Fruit fly (Drosophila melanogaster): ENCODE results near the gene CG2975.
A peak's percentile ranks its signal among the peaks of the same experiment; 100 is the strongest.

Gene CG2975

dm6 chr2L:2886226-2886569 lies 46.3 kb downstream of the CG2975 start:
- TF ChIP-seq N (GFP tag; optimal IDR thresholded peaks at IDR 0.05) (peak; percentile 90), Hr78 (GFP tag; optimal IDR thresholded peaks at IDR 0.05) (peak; percentile 37), CrebA (GFP tag; optimal IDR thresholded peaks at IDR 0.05; ENCODE audit: borderline replicate concordance) (no peak), fru (GFP tag; optimal IDR thresholded peaks at IDR 0.05) (peak; percentile 17)

dm6 chr2L:2886613-2887537 lies 47.0 kb downstream of the CG2975 start:
- TF ChIP-seq CG32264 (GFP tag; optimal IDR thresholded peaks at IDR 0.05) (no peak), Hnf4 (GFP tag; optimal IDR thresholded peaks at IDR 0.05) (no peak), h (GFP tag; optimal IDR thresholded peaks at IDR 0.05) (no peak), pan (optimal IDR thresholded peaks at IDR 0.05) (no peak), Abd-B (GFP tag; optimal IDR thresholded peaks at IDR 0.05) (no peak), Hr83 (GFP tag; optimal IDR thresholded peaks at IDR 0.05; ENCODE audit: poor library complexity, severe bottlenecking) (no peak), dmrt93B (GFP tag; optimal IDR thresholded peaks at IDR 0.05) (no peak), rgr (GFP tag; optimal IDR thresholded peaks at IDR 0.05) (no peak), OdsH (GFP tag; optimal IDR thresholded peaks at IDR 0.05) (no peak), Hr78 (GFP tag; optimal IDR thresholded peaks at IDR 0.05) (no peak), foxo (GFP tag; optimal IDR thresholded peaks at IDR 0.05) (peak in 1 of 2 experiments; percentile 32), br (GFP tag; optimal IDR thresholded peaks at IDR 0.05) (no peak), Dfd (GFP tag; optimal IDR thresholded peaks at IDR 0.05) (peak; percentile 41), sage (GFP tag; optimal IDR thresholded peaks at IDR 0.05) (no peak), lola (GFP tag; optimal IDR thresholded peaks at IDR 0.05) (no peak), Vsx2 (GFP tag; optimal IDR thresholded peaks at IDR 0.05; ENCODE audit: partially characterized antibody) (no peak), Myc (optimal IDR thresholded peaks at IDR 0.05) (no peak), jim (GFP tag; optimal IDR thresholded peaks at IDR 0.05) (no peak), N (GFP tag; optimal IDR thresholded peaks at IDR 0.05) (no peak), brk (GFP tag; optimal IDR thresholded peaks at IDR 0.05) (no peak), HLH106 (tag; optimal IDR thresholded peaks at IDR 0.05) (no peak), fru (GFP tag; optimal IDR thresholded peaks at IDR 0.05) (peak; percentile 92), ey (GFP tag; optimal IDR thresholded peaks at IDR 0.05) (no peak), usp (GFP tag; optimal IDR thresholded peaks at IDR 0.05) (no peak), woc (GFP tag; optimal IDR thresholded peaks at IDR 0.05) (no peak), CG9705 (GFP tag; optimal IDR thresholded peaks at IDR 0.05) (no peak), CrebA (GFP tag; optimal IDR thresholded peaks at IDR 0.05; ENCODE audit: borderline replicate concordance) (no peak), sv (GFP tag; optimal IDR thresholded peaks at IDR 0.05) (no peak), dsf (GFP tag; optimal IDR thresholded peaks at IDR 0.05; ENCODE audit: borderline replicate concordance) (no peak), tai (GFP tag; optimal IDR thresholded peaks at IDR 0.05) (no peak), Sp1 (GFP tag; optimal IDR thresholded peaks at IDR 0.05) (peak; percentile 11), dl (GFP tag; optimal IDR thresholded peaks at IDR 0.05; ENCODE audit: insufficient read depth in 1 of 2, partially characterized antibody in 2 of 2) (peak in 1 of 2 experiments; percentile 4), Dif (GFP tag; optimal IDR thresholded peaks at IDR 0.05; ENCODE audit: partially characterized antibody) (peak; percentile 34), Jra (GFP tag; optimal IDR thresholded peaks at IDR 0.05) (no peak), Rel (GFP tag; optimal IDR thresholded peaks at IDR 0.05) (no peak), Rel (tag; optimal IDR thresholded peaks at IDR 0.05) (no peak), psq (GFP tag; optimal IDR thresholded peaks at IDR 0.05) (no peak), GATAd (GFP tag; optimal IDR thresholded peaks at IDR 0.05) (no peak)

All from whole organism, wandering third instar larva.